Worm (Caenorhabditis elegans) whole organism, L4 larva: Measurements from ENCODE around the gene F49C12.3.

Experiments used
- F10B5.3 ChIP-seq: sonication (generic microtip); optimal IDR thresholded peaks from 2 replicates; lab custom pipeline; 2016; ENCODE audit warnings: mild to moderate bottlenecking, missing genetic modification characterization, missing compliant biosample characterization
- F37D6.2 ChIP-seq: sonication (generic microtip); optimal IDR thresholded peaks from 2 replicates; lab custom pipeline; 2016; ENCODE audit warnings: mild to moderate bottlenecking, missing genetic modification characterization, missing compliant biosample characterization
- F44E2.7 ChIP-seq: fragments of 200-800 bp; sonication (Bioruptor generic); IDR thresholded peaks from 2 replicates; pipeline ENCODE4 v2.1.2; 2022; ENCODE audit warnings: missing genetic modification characterization, missing compliant biosample characterization
- R02D3.7 ChIP-seq: fragments of 150-350 bp; sonication (generic microtip); optimal IDR thresholded peaks from 3 replicates; lab custom pipeline; 2014; ENCODE audit warnings: missing biosample characterization, missing genetic modification characterization
- T20F7.1 ChIP-seq: fragments of 200-800 bp; sonication (Bioruptor generic); optimal IDR thresholded peaks from 2 replicates; lab custom pipeline; 2018; ENCODE audit warnings: mild to moderate bottlenecking, missing genetic modification characterization, missing compliant biosample characterization
- Y48G9A.11 ChIP-seq: fragments of 200-800 bp; sonication (Bioruptor generic); IDR thresholded peaks from 2 replicates; pipeline ENCODE4 v1.3.6; 2022; ENCODE audit warnings: missing genetic modification reagents, missing genetic modification characterization, missing compliant biosample characterization
- Y75B8A.6 ChIP-seq: fragments of 200-800 bp; sonication (Bioruptor generic); IDR thresholded peaks from 2 replicates; pipeline ENCODE4 v1.3.6; 2022; ENCODE audit warnings: missing genetic modification reagents, missing genetic modification characterization, missing compliant biosample characterization
- aha-1 ChIP-seq: fragments of 150-350 bp; peaks from one replicate; lab custom pipeline; 2014; ENCODE audit warnings: missing biosample characterization, missing genetic modification characterization
- ama-1 ChIP-seq: fragments of 150-350 bp; optimal IDR thresholded peaks from 2 replicates; lab custom pipeline; 2014; ENCODE audit warnings: inconsistent platforms, mixed read lengths
- attf-4 ChIP-seq: sonication (generic microtip); optimal IDR thresholded peaks from 3 replicates; lab custom pipeline; 2017; ENCODE audit warnings: missing biosample characterization, missing genetic modification characterization
- ceh-32 ChIP-seq: sonication (generic microtip); optimal IDR thresholded peaks from 2 replicates; lab custom pipeline; 2016; ENCODE audit warnings: mild to moderate bottlenecking, missing genetic modification characterization, missing compliant biosample characterization; ENCODE audit not compliant: poor library complexity
- ceh-82 ChIP-seq: sonication (generic microtip); optimal IDR thresholded peaks from 2 replicates; lab custom pipeline; 2017; ENCODE audit warnings: missing biosample characterization, missing genetic modification characterization
- cey-2 ChIP-seq: sonication (generic microtip); optimal IDR thresholded peaks from 3 replicates; lab custom pipeline; 2017; ENCODE audit warnings: missing genetic modification characterization, mild to moderate bottlenecking, missing compliant biosample characterization, antibody characterized with exemption, borderline replicate concordance; ENCODE audit not compliant: insufficient read depth
- daf-12 ChIP-seq: fragments of 150-350 bp; optimal IDR thresholded peaks from 2 replicates; lab custom pipeline; 2014; ENCODE audit warnings: missing biosample characterization, missing genetic modification reagents, missing genetic modification characterization
- daf-16 ChIP-seq, 3 experiments: sonication (generic microtip); optimal IDR thresholded peaks; 2 replicates each; lab custom pipeline; 2016 to 2017; ENCODE audit warnings: missing genetic modification characterization in 3 of 3, missing genetic modification reagents in 3 of 3, mild to moderate bottlenecking in 2 of 3, missing compliant biosample characterization in 2 of 3, missing biosample characterization in 1 of 3, moderate library complexity in 1 of 3
- dmd-6 ChIP-seq: fragments of 200-800 bp; sonication (Bioruptor generic); IDR thresholded peaks from 2 replicates; pipeline ENCODE4 v1.3.6; 2022; ENCODE audit warnings: missing genetic modification reagents, missing genetic modification characterization, missing compliant biosample characterization
- dve-1 ChIP-seq: sonication (generic microtip); optimal IDR thresholded peaks from 2 replicates; lab custom pipeline; 2017; ENCODE audit warnings: antibody characterized with exemption, mild to moderate bottlenecking, missing genetic modification characterization, missing compliant biosample characterization; ENCODE audit not compliant: insufficient read depth
- egl-27 ChIP-seq: sonication (generic microtip); optimal IDR thresholded peaks from 3 replicates; lab custom pipeline; 2017; ENCODE audit warnings: missing biosample characterization, missing genetic modification reagents, missing genetic modification characterization
- egl-43 ChIP-seq: fragments of 200-800 bp; sonication (Bioruptor generic); IDR thresholded peaks from 2 replicates; pipeline ENCODE4 v1.3.6; 2022; ENCODE audit warnings: missing genetic modification reagents, missing genetic modification characterization, missing compliant biosample characterization
- fos-1 ChIP-seq: fragments of 150-350 bp; optimal IDR thresholded peaks from 2 replicates; lab custom pipeline; 2014; ENCODE audit warnings: missing biosample characterization, missing genetic modification characterization
- hlh-11 ChIP-seq: fragments of 200-800 bp; sonication (Bioruptor generic); optimal IDR thresholded peaks from 2 replicates; lab custom pipeline; 2018; ENCODE audit warnings: mild to moderate bottlenecking, missing genetic modification characterization, missing compliant biosample characterization
- hlh-30 ChIP-seq: sonication (generic microtip); optimal IDR thresholded peaks from 2 replicates; lab custom pipeline; 2017; ENCODE audit warnings: antibody characterized with exemption, mild to moderate bottlenecking, missing genetic modification characterization, missing compliant biosample characterization; ENCODE audit not compliant: insufficient read depth
- hmg-1.1 ChIP-seq: fragments of 200-800 bp; sonication (Bioruptor generic); IDR thresholded peaks from 2 replicates; pipeline ENCODE4 v1.3.6; 2022; ENCODE audit warnings: missing genetic modification reagents, missing genetic modification characterization, missing compliant biosample characterization
- lin-1 ChIP-seq: fragments of 200-800 bp; sonication (Bioruptor generic); IDR thresholded peaks from 2 replicates; pipeline ENCODE4 v1.3.6; 2022; ENCODE audit warnings: missing genetic modification reagents, missing genetic modification characterization, missing compliant biosample characterization
- lin-29 ChIP-seq: fragments of 200-800 bp; sonication (Bioruptor generic); IDR thresholded peaks from 2 replicates; pipeline ENCODE4 v1.3.6; 2022; ENCODE audit warnings: missing genetic modification reagents, missing genetic modification characterization, missing compliant biosample characterization
- lin-39 ChIP-seq: fragments of 150-350 bp; optimal IDR thresholded peaks from 2 replicates; lab custom pipeline; 2014; ENCODE audit warnings: missing biosample characterization, missing genetic modification reagents, missing genetic modification characterization
- lir-3 ChIP-seq: sonication (generic microtip); optimal IDR thresholded peaks from 2 replicates; lab custom pipeline; 2016; ENCODE audit warnings: mild to moderate bottlenecking, missing genetic modification characterization, missing compliant biosample characterization
- mdl-1 ChIP-seq, 2 experiments: fragments of 150-350 bp in 1 of 2; sonication (generic microtip) in 1 of 2; optimal IDR thresholded peaks; 2 replicates each; lab custom pipeline; 2014 to 2017; ENCODE audit warnings: missing biosample characterization in 2 of 2, missing genetic modification characterization in 2 of 2
- mep-1 ChIP-seq: fragments of 150-350 bp; sonication (generic microtip); optimal IDR thresholded peaks from 3 replicates; lab custom pipeline; 2014; ENCODE audit warnings: missing biosample characterization, missing genetic modification characterization
- mes-2 ChIP-seq: sonication (generic microtip); optimal IDR thresholded peaks from 2 replicates; lab custom pipeline; 2016; ENCODE audit warnings: missing genotype, mild to moderate bottlenecking, missing genetic modification characterization, missing compliant biosample characterization; ENCODE audit not compliant: poor library complexity, severe bottlenecking
- mxl-3 ChIP-seq: fragments of 200-800 bp; sonication (Bioruptor generic); optimal IDR thresholded peaks from 2 replicates; lab custom pipeline; 2018; ENCODE audit warnings: mild to moderate bottlenecking, missing genetic modification characterization, missing compliant biosample characterization
- nhr-102 ChIP-seq: sonication (generic microtip); optimal IDR thresholded peaks from 2 replicates; lab custom pipeline; 2016; ENCODE audit warnings: mild to moderate bottlenecking, missing genetic modification characterization, moderate library complexity, missing compliant biosample characterization
- nhr-28 ChIP-seq: fragments of 150-350 bp; optimal IDR thresholded peaks from 2 replicates; lab custom pipeline; 2014; ENCODE audit warnings: missing biosample characterization, missing genetic modification characterization
- nhr-41 ChIP-seq: fragments of 200-800 bp; sonication (Bioruptor generic); IDR thresholded peaks from 2 replicates; pipeline ENCODE4 v1.3.6; 2022; ENCODE audit warnings: missing genetic modification reagents, missing genetic modification characterization, missing compliant biosample characterization
- nhr-42 ChIP-seq: fragments of 200-800 bp; sonication (Bioruptor generic); IDR thresholded peaks from 2 replicates; pipeline ENCODE4 v1.3.6; 2022; ENCODE audit warnings: missing genetic modification characterization, missing compliant biosample characterization
- nhr-76 ChIP-seq: fragments of 150-350 bp; optimal IDR thresholded peaks from 2 replicates; lab custom pipeline; 2014; ENCODE audit warnings: missing biosample characterization, missing genetic modification characterization
- nhr-77 ChIP-seq: fragments of 150-350 bp; optimal IDR thresholded peaks from 2 replicates; lab custom pipeline; 2014; ENCODE audit warnings: missing biosample characterization, missing genetic modification characterization
- php-3 ChIP-seq: fragments of 200-800 bp; sonication (Bioruptor generic); IDR thresholded peaks from 2 replicates; pipeline ENCODE4 v1.3.6; 2022; ENCODE audit warnings: missing genetic modification reagents, missing genetic modification characterization, missing compliant biosample characterization
- pqm-1 ChIP-seq: sonication (generic microtip); optimal IDR thresholded peaks from 2 replicates; lab custom pipeline; 2017; ENCODE audit warnings: missing biosample characterization, missing genetic modification characterization
- rbr-2 ChIP-seq: sonication (generic microtip); optimal IDR thresholded peaks from 2 replicates; lab custom pipeline; 2016; ENCODE audit warnings: missing genotype, missing genetic modification characterization, missing compliant biosample characterization
- snpc-1.2 ChIP-seq: fragments of 200-800 bp; sonication (Bioruptor generic); IDR thresholded peaks from 2 replicates; pipeline ENCODE4 v1.3.6; 2022; ENCODE audit warnings: missing genetic modification reagents, missing genetic modification characterization, missing compliant biosample characterization
- snpc-4 ChIP-seq: fragments of 150-350 bp; optimal IDR thresholded peaks from 2 replicates; lab custom pipeline; 2014; ENCODE audit warnings: missing biosample characterization, missing genetic modification characterization
- spr-1 ChIP-seq: sonication (generic microtip); optimal IDR thresholded peaks from 2 replicates; lab custom pipeline; 2016; ENCODE audit warnings: mild to moderate bottlenecking, missing genetic modification characterization, missing compliant biosample characterization
- spr-3 ChIP-seq: fragments of 200-800 bp; sonication (Bioruptor generic); optimal IDR thresholded peaks from 2 replicates; lab custom pipeline; 2018; ENCODE audit warnings: mild to moderate bottlenecking, missing genetic modification characterization, missing compliant biosample characterization
- tag-97 ChIP-seq: fragments of 200-800 bp; sonication (Bioruptor generic); IDR thresholded peaks from 2 replicates; pipeline ENCODE4 v1.3.6; 2022; ENCODE audit warnings: missing genetic modification characterization, missing compliant biosample characterization
- vab-7 ChIP-seq: fragments of 200-800 bp; sonication (Bioruptor generic); IDR thresholded peaks from 2 replicates; pipeline ENCODE4 v1.3.6; 2022; ENCODE audit warnings: missing genetic modification reagents, missing genetic modification characterization, missing compliant biosample characterization
- zip-11 ChIP-seq: fragments of 200-800 bp; sonication (Bioruptor generic); IDR thresholded peaks from 2 replicates; pipeline ENCODE4 v1.3.6; 2022; ENCODE audit warnings: missing genetic modification characterization, missing compliant biosample characterization
- zip-2 ChIP-seq: fragments of 150-350 bp; optimal IDR thresholded peaks from 2 replicates; lab custom pipeline; 2014; ENCODE audit warnings: missing biosample characterization, missing genetic modification characterization
- ztf-11 ChIP-seq: fragments of 150-350 bp; optimal IDR thresholded peaks from 2 replicates; lab custom pipeline; 2014; ENCODE audit warnings: missing biosample characterization, missing genetic modification characterization

The F49C12.3 gene

DNA sequence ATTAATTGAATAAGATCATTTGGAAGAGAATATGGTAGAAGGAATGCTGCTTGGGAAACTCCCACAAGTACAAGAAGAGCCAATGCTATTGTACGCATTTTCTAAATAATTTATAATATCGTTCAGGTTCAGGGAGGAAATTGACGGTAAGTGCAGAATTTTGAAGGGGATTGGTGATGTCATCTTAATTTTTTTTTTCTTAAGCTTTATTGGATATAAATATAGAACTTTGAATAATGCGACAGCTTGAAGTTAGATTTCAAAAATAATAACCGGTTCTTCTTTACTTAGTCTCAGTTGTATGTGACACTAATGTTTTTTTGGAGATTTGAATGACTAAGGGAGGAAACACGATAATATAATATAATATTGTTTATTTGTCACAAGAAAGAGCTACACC is 30.5 kb downstream of the F49C12.3 start, which contains the start of gene nspg-7.1:
Gene nspg-7.1, minus strand, starts transcription at position 101 of the 400 bp plus-strand sequence.
- no peak for TF ChIP-seq ceh-32 (tag; lab: Kevin White, UChicago)
- no peak for TF ChIP-seq rbr-2 (tag; lab: Kevin White, UChicago)
- no peak for TF ChIP-seq daf-12 (tag; lab: Kevin White, UChicago)
- TF ChIP-seq zip-11 (GFP tag; lab: Robert Waterston, UW) = no peak
- TF ChIP-seq attf-4 (tag; lab: Kevin White, UChicago) = no peak

DNA sequence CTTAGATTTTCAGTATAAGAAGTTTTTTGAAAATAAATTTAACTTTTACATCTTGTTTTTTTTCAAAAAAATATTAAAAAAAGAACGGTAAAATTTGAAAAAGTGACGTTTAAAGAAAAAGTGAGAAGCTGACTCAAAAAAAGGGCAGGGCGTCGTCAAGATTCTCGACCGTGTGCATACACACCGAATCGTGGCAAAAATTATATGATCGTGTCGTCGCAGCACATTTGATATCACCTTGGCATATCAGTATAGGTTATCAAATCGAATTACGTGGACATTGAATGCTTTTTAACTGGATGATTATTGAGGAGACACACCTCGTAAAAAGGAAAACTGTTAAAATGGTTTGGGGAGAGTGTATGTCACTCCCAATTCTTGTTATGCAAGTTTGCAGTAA is 32.8 kb downstream of the F49C12.3 start:
- TF ChIP-seq hlh-30 (peak; percentile 5), nhr-28 (tag; lab: Kevin White, UChicago) (peak; percentile 91), fos-1 (no peak), nhr-41 (GFP tag; lab: Robert Waterston, UW) (0 out of 2 replicates have a peak, but pooled peaks have one; percentile 40), egl-27 (tag; lab: Kevin White, UChicago) (no peak), mes-2 (tag; lab: Kevin White, UChicago) (peak; percentile 11), spr-1 (tag; lab: Kevin White, UChicago) (no peak), pqm-1 (tag; lab: Kevin White, UChicago) (peak; percentile 97), lir-3 (tag; lab: Kevin White, UChicago) (no peak), vab-7 (GFP tag; lab: Robert Waterston, UW) (no peak), zip-2 (tag; lab: Kevin White, UChicago) (no peak), spr-3 (no peak), ztf-11 (tag; lab: Kevin White, UChicago) (no peak), cey-2 (tag; lab: Kevin White, UChicago) (no peak), daf-16 (GFP tag; optimal IDR thresholded peaks at IDR 0.05; lab: Kevin White, UChicago) (peak in 1 of 2 experiments; percentile 2), daf-16 (tag; optimal IDR thresholded peaks at IDR 0.05; lab: Kevin White, UChicago) (peak; percentile 59), aha-1 (tag; lab: Kevin White, UChicago) (peak; percentile 58), Y48G9A.11 (no peak), dmd-6 (peak; percentile 80), tag-97 (GFP tag; lab: Robert Waterston, UW) (no peak), ceh-82 (no peak), lin-1 (GFP tag; lab: Robert Waterston, UW) (0 out of 2 replicates have a peak, but pooled peaks have one; percentile 27), lin-39 (tag; lab: Kevin White, UChicago) (no peak), dve-1 (tag; lab: Kevin White, UChicago) (peak; percentile 73), F37D6.2 (no peak), egl-43 (GFP tag; lab: Robert Waterston, UW) (no peak), snpc-1.2 (GFP tag; lab: Robert Waterston, UW) (no peak), nhr-77 (tag; lab: Kevin White, UChicago) (peak; percentile 82), mep-1 (peak; percentile 21), zip-11 (GFP tag; lab: Robert Waterston, UW) (no peak), nhr-102 (peak; percentile 24), F44E2.7 (GFP tag; lab: Robert Waterston, UW) (no peak), nhr-42 (GFP tag; lab: Robert Waterston, UW) (no peak), mxl-3 (GFP tag; lab: Kevin White, UChicago) (peak; percentile 53), hlh-11 (tag; lab: Kevin White, UChicago) (peak; percentile 79), snpc-4 (tag; lab: Kevin White, UChicago) (no peak), mdl-1 (tag; optimal IDR thresholded peaks at IDR 0.05; lab: Kevin White, UChicago) (no peak), R02D3.7 (tag; lab: Kevin White, UChicago) (no peak), F10B5.3 (tag; lab: Kevin White, UChicago) (no peak), ama-1 (lab: Kevin White, UChicago) (peak; percentile 34), Y75B8A.6 (GFP tag; lab: Robert Waterston, UW) (no peak), hmg-1.1 (GFP tag; lab: Robert Waterston, UW) (no peak), T20F7.1 (GFP tag; lab: Kevin White, UChicago) (peak; percentile 29), lin-29 (GFP tag; lab: Robert Waterston, UW) (no peak), php-3 (GFP tag; lab: Robert Waterston, UW) (peak; percentile 88), nhr-76 (tag; lab: Kevin White, UChicago) (no peak)
